Worm (Caenorhabditis elegans) whole organism, L1 larva: ENCODE measurements around the gene srh-240.

Experiments
- ceh-63 ChIP-seq: fragments of 200-800 bp; sonication (Bioruptor generic); optimal IDR thresholded peaks from 2 replicates; lab custom pipeline; 2018; ENCODE audit warnings: mild to moderate bottlenecking, missing genetic modification characterization, missing compliant biosample characterization
- nhr-237 ChIP-seq: fragments of 150-350 bp; optimal IDR thresholded peaks from 2 replicates; lab custom pipeline; 2014; ENCODE audit warnings: missing biosample characterization, missing genetic modification characterization
- pqm-1 ChIP-seq: sonication (generic microtip); optimal IDR thresholded peaks from 3 replicates; lab custom pipeline; 2017; ENCODE audit warnings: missing biosample characterization, missing genetic modification characterization
- sox-4 ChIP-seq: sonication (generic microtip); optimal IDR thresholded peaks from 2 replicates; lab custom pipeline; 2016; ENCODE audit warnings: missing genetic modification characterization, missing compliant biosample characterization

ce11 chrV:2863033-2863432 is 2.0 kb upstream of the srh-240 start, which contains the start of gene srh-272:
- no peak for TF ChIP-seq pqm-1 (tag; lab: Kevin White, UChicago)
- TF ChIP-seq sox-4 (tag; lab: Kevin White, UChicago), result no peak
- no peak for TF ChIP-seq nhr-237 (tag; lab: Kevin White, UChicago)
- no peak for TF ChIP-seq ceh-63 (GFP tag; lab: Kevin White, UChicago)
